Fruit fly (Drosophila melanogaster) whole organism, adult: ENCODE data around the gene Zcchc7.

ENCODE experiments used
- CG12768 ChIP-seq: fragments of 200-800 bp; sonication (Bioruptor generic); optimal IDR thresholded peaks from 2 replicates; lab custom pipeline; 2017; ENCODE audit warnings: missing biosample characterization, missing genetic modification characterization, mild to moderate bottlenecking, moderate library complexity, missing genetic modification reagents
- CG33017 ChIP-seq: fragments of 200-800 bp; sonication (Bioruptor generic); optimal IDR thresholded peaks from 2 replicates; lab custom pipeline; 2018; ENCODE audit warnings: missing biosample characterization, mild to moderate bottlenecking, missing genetic modification characterization, moderate library complexity
- CG7045 ChIP-seq: fragments of 200-800 bp; sonication (Bioruptor generic); optimal IDR thresholded peaks from 2 replicates; lab custom pipeline; 2017; ENCODE audit warnings: missing biosample characterization, mild to moderate bottlenecking, missing genetic modification characterization
- Clk ChIP-seq: fragments of 200-800 bp; sonication (Bioruptor generic); optimal IDR thresholded peaks from 2 replicates; lab custom pipeline; 2017; ENCODE audit warnings: missing biosample characterization, missing genetic modification characterization
- Hr96 ChIP-seq: fragments of 200-800 bp; sonication (Bioruptor generic); optimal IDR thresholded peaks from 2 replicates; lab custom pipeline; 2016; ENCODE audit warnings: missing biosample characterization, missing genetic modification characterization
- Mnt ChIP-seq: fragments of 200-800 bp; sonication (Bioruptor generic); optimal IDR thresholded peaks from 2 replicates; lab custom pipeline; 2016; ENCODE audit warnings: missing biosample characterization, mild to moderate bottlenecking, missing genetic modification characterization
- bab1 ChIP-seq: fragments of 200-800 bp; sonication (Bioruptor generic); optimal IDR thresholded peaks from 3 replicates; lab custom pipeline; 2019; ENCODE audit warnings: missing biosample characterization, mild to moderate bottlenecking, missing genetic modification characterization, moderate library complexity
- kay ChIP-seq: fragments of 200-800 bp; sonication (Bioruptor generic); peaks from one replicate; lab custom pipeline; 2016; ENCODE audit warnings: missing biosample characterization, missing genetic modification characterization, borderline replicate concordance
- ovo ChIP-seq: fragments of 200-800 bp; sonication (Bioruptor generic); optimal IDR thresholded peaks from 2 replicates; lab custom pipeline; 2016; ENCODE audit warnings: missing biosample characterization, missing genetic modification characterization
- tj ChIP-seq: fragments of 200-800 bp; sonication (Bioruptor generic); optimal IDR thresholded peaks from 3 replicates; lab custom pipeline; 2017; ENCODE audit warnings: missing biosample characterization, mild to moderate bottlenecking, missing genetic modification characterization, moderate library complexity

DNA sequence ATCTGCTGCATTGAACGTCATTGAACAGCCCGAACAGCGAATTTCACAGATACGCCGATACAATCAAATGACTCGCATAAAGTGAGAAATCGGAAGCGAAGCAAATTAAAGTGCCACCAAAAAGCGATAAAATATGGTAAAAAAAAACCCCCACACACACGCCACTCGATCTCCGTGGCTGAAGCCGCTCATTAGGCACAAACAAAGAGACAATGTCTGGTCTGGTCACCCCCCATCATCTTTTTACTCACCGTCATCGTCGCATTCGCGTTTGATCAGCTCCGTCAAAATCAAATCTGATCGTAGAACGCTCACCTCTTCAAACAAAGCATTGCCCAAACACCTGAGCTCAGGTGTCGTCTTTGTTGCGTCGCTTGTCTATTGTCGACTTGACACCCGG is 30.8 kb downstream of the Zcchc7 start:
- TF ChIP-seq CG7045 (GFP tag; lab: Kevin White, UChicago) (no peak), Clk (no peak), bab1 (GFP tag; lab: Kevin White, UChicago) (no peak), tj (GFP tag; lab: Kevin White, UChicago) (no peak), kay (no peak), Hr96 (GFP tag; lab: Kevin White, UChicago) (no peak), CG33017 (tag; lab: Kevin White, UChicago) (no peak), ovo (no peak), CG12768 (no peak), Mnt (no peak)
